Fruit fly (Drosophila melanogaster): Measurements from ENCODE around the gene RacGAP84C.

The RacGAP84C gene

dm6 chr3R:7285662-7286061, at the start of gene RacGAP84C:
TSS of gene RacGAP84C (plus strand) at chr3R:7285962.
- TF ChIP-seq CTCF (optimal IDR thresholded peaks at IDR 0.05): no peak
- TF ChIP-seq CG8478 (optimal IDR thresholded peaks at IDR 0.05): no peak

- TF ChIP-seq CG8478 (optimal IDR thresholded peaks at IDR 0.05): no peak
- no peak for TF ChIP-seq CTCF (optimal IDR thresholded peaks at IDR 0.05)
These were observed 44.3 kb upstream of the RacGAP84C start, which contains the start of gene CG14607 for dm6 chr3R:7241460-7241859. TSS of gene CG14607 (plus strand) at chr3R:7241760.

dm6 chr3R:7246889-7247288, 38.9 kb upstream of the RacGAP84C start, which contains the start of the genes Noc3 and CG10053:
TSS of gene Noc3 (minus strand) at chr3R:7246969.
TSS of gene CG10053 (plus strand) at chr3R:7247090.
- TF ChIP-seq CG8478 (optimal IDR thresholded peaks at IDR 0.05) (no peak), CTCF (optimal IDR thresholded peaks at IDR 0.05) (no peak)

dm6 chr3R:7249460-7249859, 36.3 kb upstream of the RacGAP84C start, which contains the start of the genes CG1227 and Dtwd2:
TSS of gene CG1227 (minus strand) at chr3R:7249738.
TSS of gene Dtwd2 (plus strand) at chr3R:7249795.
- no peak for TF ChIP-seq CTCF (optimal IDR thresholded peaks at IDR 0.05)

- TF ChIP-seq CTCF (optimal IDR thresholded peaks at IDR 0.05) (no peak), CG8478 (optimal IDR thresholded peaks at IDR 0.05) (no peak)
These were observed 33.9 kb upstream of the RacGAP84C start, which contains the start of gene Obp84a for dm6 chr3R:7251857-7252256. TSS of gene Obp84a (minus strand) at chr3R:7251957.

dm6 chr3R:7259554-7259953, 26.2 kb upstream of the RacGAP84C start:
- no peak for TF ChIP-seq CG8478 (optimal IDR thresholded peaks at IDR 0.05)
- no peak for TF ChIP-seq CTCF (optimal IDR thresholded peaks at IDR 0.05)

dm6 chr3R:7265567-7266208, 20.1 kb upstream of the RacGAP84C start, which contains the start of the genes Gld and Syt4:
TSS of gene Gld (minus strand) at chr3R:7265703.
TSS of gene Syt4 (plus strand) at chr3R:7266065.
- TF ChIP-seq CG8478 (optimal IDR thresholded peaks at IDR 0.05) (no peak), CTCF (optimal IDR thresholded peaks at IDR 0.05) (no peak)

dm6 chr3R:7274973-7275525, 10.7 kb upstream of the RacGAP84C start:
- TF ChIP-seq CG8478 (optimal IDR thresholded peaks at IDR 0.05): no peak
- TF ChIP-seq CTCF (optimal IDR thresholded peaks at IDR 0.05): no peak

dm6 chr3R:7276782-7277181, 9.0 kb upstream of the RacGAP84C start:
- TF ChIP-seq CG8478 (optimal IDR thresholded peaks at IDR 0.05): no peak
- no peak for TF ChIP-seq CTCF (optimal IDR thresholded peaks at IDR 0.05)

- TF ChIP-seq CTCF (optimal IDR thresholded peaks at IDR 0.05) (no peak), CG8478 (optimal IDR thresholded peaks at IDR 0.05) (no peak)
These were observed 3.4 kb upstream of the RacGAP84C start for dm6 chr3R:7282244-7282890.

- TF ChIP-seq CTCF (optimal IDR thresholded peaks at IDR 0.05) (peak; percentile 76 to 78), CG8478 (optimal IDR thresholded peaks at IDR 0.05) (no peak)
These were observed 18.8 kb downstream of the RacGAP84C start, which contains the start of gene CG42544 for dm6 chr3R:7304455-7305088. TSS of gene CG42544 (plus strand) at chr3R:7304592.

dm6 chr3R:7306539-7307192, 20.9 kb downstream of the RacGAP84C start:
- TF ChIP-seq CG8478 (optimal IDR thresholded peaks at IDR 0.05) (no peak), CTCF (optimal IDR thresholded peaks at IDR 0.05) (no peak)

- TF ChIP-seq CG8478 (optimal IDR thresholded peaks at IDR 0.05) (no peak), CTCF (optimal IDR thresholded peaks at IDR 0.05) (no peak)
These were observed 23.8 kb downstream of the RacGAP84C start, which contains the start of gene rn for dm6 chr3R:7309579-7310037. TSS of gene rn (minus strand) at chr3R:7309629.

dm6 chr3R:7310576-7310975, 24.8 kb downstream of the RacGAP84C start:
- TF ChIP-seq CG8478 (optimal IDR thresholded peaks at IDR 0.05): no peak

- no peak for TF ChIP-seq CG8478 (optimal IDR thresholded peaks at IDR 0.05)
- no peak for TF ChIP-seq CTCF (optimal IDR thresholded peaks at IDR 0.05)
These were observed 27.3 kb downstream of the RacGAP84C start for dm6 chr3R:7313034-7313433.
